Worm (Caenorhabditis elegans) whole organism, L3 larva: ENCODE data around the gene Y17D7C.6.

ENCODE experiments used
- R02D3.7 ChIP-seq: fragments of 150-350 bp; optimal IDR thresholded peaks from 2 replicates; lab custom pipeline; 2014; ENCODE audit warnings: missing biosample characterization, missing genetic modification characterization
- ZK546.5 ChIP-seq: sonication (generic microtip); optimal IDR thresholded peaks from 2 replicates; lab custom pipeline; 2017; ENCODE audit warnings: missing biosample characterization, missing genetic modification characterization
- aly-2 ChIP-seq: fragments of 150-350 bp; optimal IDR thresholded peaks from 2 replicates; lab custom pipeline; 2014; ENCODE audit warnings: missing biosample characterization, missing genetic modification characterization
- ceh-16 ChIP-seq: sonication (generic microtip); optimal IDR thresholded peaks from 2 replicates; lab custom pipeline; 2017; ENCODE audit warnings: missing biosample characterization, missing genetic modification characterization
- ceh-28 ChIP-seq: fragments of 150-350 bp; optimal IDR thresholded peaks from 2 replicates; lab custom pipeline; 2014; ENCODE audit warnings: missing biosample characterization, missing genetic modification reagents, missing genetic modification characterization
- ceh-82 ChIP-seq: fragments of 150-350 bp; optimal IDR thresholded peaks from 2 replicates; lab custom pipeline; 2014; ENCODE audit warnings: missing biosample characterization, missing genetic modification characterization
- ceh-9 ChIP-seq: sonication (generic microtip); optimal IDR thresholded peaks from 2 replicates; lab custom pipeline; 2018; ENCODE audit warnings: missing biosample characterization, missing genetic modification characterization
- daf-12 ChIP-seq: fragments of 150-350 bp; optimal IDR thresholded peaks from 2 replicates; lab custom pipeline; 2014; ENCODE audit warnings: missing biosample characterization, missing genetic modification reagents, missing genetic modification characterization
- elt-1 ChIP-seq: fragments of 150-350 bp; optimal IDR thresholded peaks from 2 replicates; lab custom pipeline; 2014; ENCODE audit warnings: missing biosample characterization, missing genetic modification characterization
- elt-2 ChIP-seq: sonication (generic microtip); optimal IDR thresholded peaks from 2 replicates; lab custom pipeline; 2016; ENCODE audit warnings: missing genetic modification reagents, mild to moderate bottlenecking, missing genetic modification characterization, missing compliant biosample characterization
- elt-3 ChIP-seq, 3 experiments: fragments of 150-350 bp in 1 of 3; sonication (generic microtip) in 2 of 3; optimal IDR thresholded peaks; 2 replicates in 2 of 3; 4 replicates in 1 of 3; lab custom pipeline; 2014 to 2017; ENCODE audit warnings: missing biosample characterization in 3 of 3, missing genetic modification characterization in 3 of 3
- eor-1 ChIP-seq, 2 experiments: fragments of 150-350 bp; optimal IDR thresholded peaks; 2 replicates each; lab custom pipeline; 2014 to 2018; ENCODE audit warnings: missing biosample characterization in 2 of 2, missing genetic modification characterization in 2 of 2
- fkh-10 ChIP-seq: sonication (generic microtip); optimal IDR thresholded peaks from 2 replicates; lab custom pipeline; 2017; ENCODE audit warnings: missing biosample characterization, missing genetic modification reagents, missing genetic modification characterization
- fkh-2 ChIP-seq: fragments of 150-350 bp; optimal IDR thresholded peaks from 2 replicates; lab custom pipeline; 2014; ENCODE audit warnings: missing biosample characterization, missing genetic modification reagents, missing genetic modification characterization
- fos-1 ChIP-seq: fragments of 150-350 bp; optimal IDR thresholded peaks from 2 replicates; lab custom pipeline; 2014; ENCODE audit warnings: missing biosample characterization, missing genetic modification characterization
- hmg-11 ChIP-seq: sonication (generic microtip); optimal IDR thresholded peaks from 2 replicates; lab custom pipeline; 2016; ENCODE audit warnings: missing genetic modification characterization, missing compliant biosample characterization
- jun-1 ChIP-seq: fragments of 150-350 bp; optimal IDR thresholded peaks from 2 replicates; lab custom pipeline; 2014; ENCODE audit warnings: missing biosample characterization, missing genetic modification reagents, missing genetic modification characterization
- lin-15B ChIP-seq: fragments of 150-350 bp; optimal IDR thresholded peaks from 2 replicates; lab custom pipeline; 2014; ENCODE audit warnings: missing biosample characterization, missing genetic modification characterization
- lin-39 ChIP-seq: fragments of 150-350 bp; optimal IDR thresholded peaks from 2 replicates; lab custom pipeline; 2018; ENCODE audit warnings: missing biosample characterization, missing genetic modification reagents, missing genetic modification characterization
- lsy-12 ChIP-seq: sonication (generic microtip); optimal IDR thresholded peaks from 2 replicates; lab custom pipeline; 2016; ENCODE audit warnings: mild to moderate bottlenecking, missing genetic modification characterization, missing compliant biosample characterization
- mdl-1 ChIP-seq: fragments of 150-350 bp; optimal IDR thresholded peaks from 2 replicates; lab custom pipeline; 2014; ENCODE audit warnings: missing biosample characterization, missing genetic modification characterization
- mml-1 ChIP-seq: fragments of 150-350 bp; sonication (generic microtip); optimal IDR thresholded peaks from 3 replicates; lab custom pipeline; 2014; ENCODE audit warnings: missing biosample characterization, missing genetic modification characterization
- nfya-1 ChIP-seq: sonication (generic microtip); optimal IDR thresholded peaks from 2 replicates; lab custom pipeline; 2017; ENCODE audit warnings: missing genetic modification characterization, mild to moderate bottlenecking, missing compliant biosample characterization, antibody characterized with exemption, moderate library complexity; ENCODE audit not compliant: insufficient read depth
- nhr-11 ChIP-seq: fragments of 150-350 bp; optimal IDR thresholded peaks from 2 replicates; lab custom pipeline; 2014; ENCODE audit warnings: missing biosample characterization, missing genetic modification characterization
- nhr-12 ChIP-seq: fragments of 150-350 bp; optimal IDR thresholded peaks from 2 replicates; lab custom pipeline; 2014; ENCODE audit warnings: missing biosample characterization, missing genetic modification characterization
- nhr-237 ChIP-seq: fragments of 150-350 bp; optimal IDR thresholded peaks from 2 replicates; lab custom pipeline; 2014; ENCODE audit warnings: missing biosample characterization, missing genetic modification characterization
- nhr-43 ChIP-seq: sonication (generic microtip); optimal IDR thresholded peaks from 2 replicates; lab custom pipeline; 2016; ENCODE audit warnings: mild to moderate bottlenecking, missing genetic modification characterization, missing compliant biosample characterization; ENCODE audit not compliant: poor library complexity, severe bottlenecking
- nhr-76 ChIP-seq: fragments of 150-350 bp; sonication (generic microtip); optimal IDR thresholded peaks from 5 replicates; lab custom pipeline; 2014; ENCODE audit warnings: missing biosample characterization, missing genetic modification characterization
- pha-4 ChIP-seq: fragments of 150-350 bp; optimal IDR thresholded peaks from 2 replicates; lab custom pipeline; 2014; ENCODE audit warnings: missing biosample characterization, missing genetic modification reagents, missing genetic modification characterization
- pqm-1 ChIP-seq: fragments of 150-350 bp; optimal IDR thresholded peaks from 2 replicates; lab custom pipeline; 2017; ENCODE audit warnings: missing biosample characterization, missing genetic modification characterization, inconsistent platforms
- sea-2 ChIP-seq: fragments of 150-350 bp; sonication (generic microtip); optimal IDR thresholded peaks from 4 replicates; lab custom pipeline; 2014; ENCODE audit warnings: missing biosample characterization, missing genetic modification reagents, missing genetic modification characterization
- skn-1 ChIP-seq: fragments of 150-350 bp; optimal IDR thresholded peaks from 2 replicates; lab custom pipeline; 2014; ENCODE audit warnings: missing biosample characterization, missing genetic modification characterization
- snpc-4 ChIP-seq: fragments of 150-350 bp; optimal IDR thresholded peaks from 2 replicates; lab custom pipeline; 2014; ENCODE audit warnings: missing biosample characterization, missing genetic modification characterization
- tbx-2 ChIP-seq: sonication (generic microtip); optimal IDR thresholded peaks from 2 replicates; lab custom pipeline; 2016; ENCODE audit warnings: mild to moderate bottlenecking, missing genetic modification characterization, missing compliant biosample characterization
- unc-39 ChIP-seq: sonication (generic microtip); optimal IDR thresholded peaks from 4 replicates; lab custom pipeline; 2017; ENCODE audit warnings: missing biosample characterization, missing genetic modification characterization
- zag-1 ChIP-seq: fragments of 150-350 bp; optimal IDR thresholded peaks from 2 replicates; lab custom pipeline; 2014; ENCODE audit warnings: missing biosample characterization, missing genetic modification characterization
- ztf-11 ChIP-seq: fragments of 150-350 bp; optimal IDR thresholded peaks from 2 replicates; lab custom pipeline; 2014; ENCODE audit warnings: missing biosample characterization, missing genetic modification characterization

Gene Y17D7C.6

ce11 chrV:18711362-18711761, 1.8 kb downstream of the Y17D7C.6 start:
- TF ChIP-seq nhr-11 (no peak), snpc-4 (tag; lab: Kevin White, UChicago) (no peak), lsy-12 (tag; lab: Kevin White, UChicago) (no peak), fkh-2 (tag; lab: Kevin White, UChicago) (no peak)

DNA sequence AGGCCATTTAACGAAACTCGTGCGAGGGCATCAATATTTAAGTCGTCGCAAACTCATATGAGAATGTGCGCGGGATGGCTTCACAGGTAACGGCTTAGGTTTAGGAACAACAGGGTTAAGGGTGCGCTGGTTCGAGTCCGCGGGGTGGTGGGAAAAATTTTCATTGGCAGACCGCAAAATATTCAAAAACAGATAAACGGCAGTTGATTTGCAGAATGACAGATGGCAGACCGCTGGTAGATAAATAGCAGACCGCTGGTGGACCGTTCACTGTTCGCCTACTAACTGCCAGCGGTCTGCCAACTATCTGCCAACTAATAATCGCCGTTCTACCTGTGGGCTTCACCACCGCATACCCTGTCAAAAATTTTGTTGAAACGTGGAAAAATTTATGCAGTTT, 2.5 kb downstream of the Y17D7C.6 start:
- TF ChIP-seq elt-3 (tag; optimal IDR thresholded peaks at IDR 0.05; lab: Kevin White, UChicago) = no peak
- peak; percentile 10 for TF ChIP-seq fkh-2 (tag; lab: Kevin White, UChicago)
- TF ChIP-seq snpc-4 (tag; lab: Kevin White, UChicago) = no peak

DNA sequence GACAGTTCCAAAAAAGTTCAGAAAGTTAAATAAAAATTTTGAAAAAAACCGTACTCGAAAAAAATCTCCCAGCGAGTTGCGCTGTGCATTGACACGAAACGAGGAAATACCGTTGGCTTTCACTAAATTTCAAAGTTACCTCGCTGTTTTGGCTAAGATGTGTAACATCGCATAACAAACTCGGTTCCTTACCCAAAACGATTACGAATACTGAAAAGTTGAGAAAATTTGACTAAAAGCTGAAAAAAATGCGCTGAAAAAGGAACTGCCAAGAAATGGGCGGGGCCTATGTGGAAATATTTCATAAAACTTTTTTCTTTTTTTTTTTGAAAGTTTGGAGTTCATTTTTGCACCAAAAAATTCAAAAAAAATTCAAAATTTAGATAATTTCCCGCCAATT, 9.8 kb downstream of the Y17D7C.6 start:
- TF ChIP-seq jun-1 (no peak), ZK546.5 (tag; lab: Kevin White, UChicago) (no peak), fkh-10 (no peak), daf-12 (tag; lab: Kevin White, UChicago) (no peak), fos-1 (tag; lab: Kevin White, UChicago) (no peak), fkh-2 (tag; lab: Kevin White, UChicago) (no peak), mml-1 (tag; lab: Kevin White, UChicago) (no peak), nhr-76 (tag; lab: Kevin White, UChicago) (no peak), lin-39 (tag; lab: Kevin White, UChicago) (no peak), ceh-82 (tag; lab: Kevin White, UChicago) (no peak), skn-1 (tag; lab: Kevin White, UChicago) (no peak), eor-1 (tag; optimal IDR thresholded peaks at IDR 0.05; lab: Kevin White, UChicago) (no peak), elt-3 (tag; optimal IDR thresholded peaks at IDR 0.05; lab: Kevin White, UChicago) (no peak), ceh-16 (tag; lab: Kevin White, UChicago) (no peak), elt-1 (tag; lab: Kevin White, UChicago) (no peak), ceh-9 (no peak), nhr-237 (tag; lab: Kevin White, UChicago) (no peak), pha-4 (tag; lab: Kevin White, UChicago) (no peak), R02D3.7 (no peak), sea-2 (no peak)

DNA sequence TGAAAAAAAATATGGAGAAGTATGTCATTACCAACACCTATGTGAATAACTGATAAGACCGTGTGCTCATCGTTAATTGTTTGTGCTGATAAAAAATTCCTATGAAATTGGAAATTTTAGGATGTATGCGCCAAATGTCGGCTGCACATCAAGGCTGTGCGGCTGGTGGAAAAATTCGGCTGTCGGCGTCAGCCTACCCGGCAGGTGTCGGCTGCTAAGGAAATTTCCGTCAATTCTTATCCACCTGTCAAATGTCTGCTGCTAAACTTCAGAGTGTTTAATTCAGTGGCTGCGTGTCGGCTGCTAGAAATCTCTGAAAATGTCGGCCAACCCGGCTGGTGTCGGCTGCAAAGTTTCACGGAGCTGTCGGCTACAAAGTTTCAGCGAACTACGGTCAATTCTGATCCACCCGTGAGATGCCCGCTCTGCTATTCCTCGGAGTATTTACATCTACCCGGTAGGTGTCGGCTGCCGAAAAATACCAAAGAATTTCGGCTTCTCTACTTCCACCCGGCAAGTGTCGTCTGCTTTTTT, 10.4 kb downstream of the Y17D7C.6 start, which contains the start of gene Y17D7C.2:
TSS of gene Y17D7C.2 (minus strand) at position 32 of the 534 bp plus-strand sequence.
- TF ChIP-seq elt-2 (tag; lab: Kevin White, UChicago) (peak; percentile 72), pha-4 (tag; lab: Kevin White, UChicago) (peak; percentile 4), zag-1 (tag; lab: Kevin White, UChicago) (no peak)

- TF ChIP-seq mdl-1 (no peak), fos-1 (tag; lab: Kevin White, UChicago) (no peak), ceh-28 (no peak)
- TF ChIP-seq, all 47 proteins: peak for 0
Observed at ce11 chrV:18721873-18722272, 12.3 kb downstream of the Y17D7C.6 start.

DNA sequence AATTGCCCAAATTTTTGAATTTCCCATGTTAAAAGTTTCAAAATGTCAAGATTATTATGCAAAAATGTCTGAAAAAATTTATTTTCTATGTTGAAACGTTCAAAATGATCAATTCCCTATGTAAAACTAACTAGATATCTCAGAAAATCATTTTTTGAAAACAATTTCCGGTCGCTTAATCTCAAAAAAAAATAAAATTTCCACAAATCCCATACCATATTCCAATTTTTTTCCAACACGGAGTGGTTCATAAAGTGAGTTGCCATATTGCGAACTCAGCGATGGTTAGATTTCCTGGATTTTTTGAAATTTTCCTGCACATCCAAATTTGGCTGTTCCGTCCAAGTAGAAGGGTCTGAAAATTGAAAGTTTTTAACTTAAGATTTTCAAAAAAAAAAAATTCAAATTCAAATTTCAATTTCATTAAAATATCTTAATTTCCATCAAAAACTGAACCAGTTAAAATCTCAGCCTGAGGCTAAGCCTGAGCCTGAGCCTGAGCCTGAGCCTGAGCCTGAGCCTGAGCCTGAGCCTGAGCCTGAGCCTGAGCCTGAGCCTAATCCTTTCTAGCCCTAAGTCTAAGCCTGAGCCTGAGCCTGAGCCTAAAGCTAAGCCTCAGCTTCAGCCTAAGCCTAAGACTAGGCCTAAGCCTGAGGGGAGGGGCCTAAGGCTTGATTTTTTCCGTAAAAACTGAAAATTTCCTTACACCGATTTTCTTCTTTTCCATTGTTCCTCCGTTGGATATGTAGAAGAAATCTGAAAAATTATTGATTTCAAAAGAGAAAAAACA, 13.1 kb downstream of the Y17D7C.6 start:
- TF ChIP-seq hmg-11 (tag; lab: Kevin White, UChicago) (peak; percentile 15), tbx-2 (tag; lab: Kevin White, UChicago) (no peak)

- TF ChIP-seq pha-4 (tag; lab: Kevin White, UChicago) (peak; percentile 98), pqm-1 (tag; lab: Kevin White, UChicago) (peak; percentile 79), unc-39 (no peak), nhr-12 (no peak), fkh-2 (tag; lab: Kevin White, UChicago) (peak; percentile 57), ZK546.5 (tag; lab: Kevin White, UChicago) (no peak), jun-1 (peak; percentile 63), nhr-43 (tag; lab: Kevin White, UChicago) (no peak), R02D3.7 (peak; percentile 72), aly-2 (tag; lab: Kevin White, UChicago) (no peak), nfya-1 (peak; percentile 91), ceh-82 (tag; lab: Kevin White, UChicago) (peak; percentile 79), nhr-237 (tag; lab: Kevin White, UChicago) (no peak), ztf-11 (tag; lab: Kevin White, UChicago) (no peak), lin-39 (tag; lab: Kevin White, UChicago) (peak; percentile 59), ceh-16 (tag; lab: Kevin White, UChicago) (no peak), ceh-28 (peak; percentile 98), fkh-10 (peak; percentile 55), tbx-2 (tag; lab: Kevin White, UChicago) (no peak), lin-15B (tag; lab: Kevin White, UChicago) (peak; percentile 54), elt-3 (tag; optimal IDR thresholded peaks at IDR 0.05; lab: Kevin White, UChicago) (no peak), elt-2 (tag; lab: Kevin White, UChicago) (peak; percentile 66)
Observed at ce11 chrV:18723604-18724003, 14.0 kb downstream of the Y17D7C.6 start.
